Worm (Caenorhabditis elegans): ENCODE results near the gene rer-1.

rer-1 gene

ce11 chrII:8857074-8857473 lies 45.9 kb downstream of the rer-1 start:
- TF ChIP-seq unc-62 (GFP tag; optimal IDR thresholded peaks at IDR 0.05) = no peak
- TF ChIP-seq mep-1 (tag; optimal IDR thresholded peaks at IDR 0.05) = no peak
- TF ChIP-seq flh-1 (GFP tag; optimal IDR thresholded peaks at IDR 0.05) = no peak
- TF ChIP-seq hlh-1 (tag; optimal IDR thresholded peaks at IDR 0.05) = no peak
- TF ChIP-seq ham-2 (GFP tag; optimal IDR thresholded peaks at IDR 0.05) = no peak
- no peak for TF ChIP-seq lin-32 (GFP tag; optimal IDR thresholded peaks at IDR 0.05)
- TF ChIP-seq M03D4.4 (tag; optimal IDR thresholded peaks at IDR 0.05) = no peak
- TF ChIP-seq lsy-2 (tag; optimal IDR thresholded peaks at IDR 0.05) = no peak
- TF ChIP-seq elt-3 (tag; optimal IDR thresholded peaks at IDR 0.05) = no peak
- no peak for TF ChIP-seq mls-2 (tag; optimal IDR thresholded peaks at IDR 0.05)
- TF ChIP-seq ceh-43 (GFP tag; optimal IDR thresholded peaks at IDR 0.05) = no peak
- TF ChIP-seq drap-1 (GFP tag; optimal IDR thresholded peaks at IDR 0.05) = no peak
- no peak for TF ChIP-seq nhr-76 (tag; optimal IDR thresholded peaks at IDR 0.05)
- no peak for TF ChIP-seq unc-39 (tag; optimal IDR thresholded peaks at IDR 0.05)
- TF ChIP-seq snpc-4 (tag; optimal IDR thresholded peaks at IDR 0.05) = no peak
- no peak for TF ChIP-seq nhr-237 (tag; optimal IDR thresholded peaks at IDR 0.05)
- no peak for TF ChIP-seq pha-4 (tag; optimal IDR thresholded peaks at IDR 0.05)
- no peak for TF ChIP-seq mab-5 (tag; optimal IDR thresholded peaks at IDR 0.05)
- TF ChIP-seq nhr-12 (tag; optimal IDR thresholded peaks at IDR 0.05) = no peak

- TF ChIP-seq sptf-1 (tag; optimal IDR thresholded peaks at IDR 0.05) = no peak
- no peak for TF ChIP-seq unc-39 (tag; optimal IDR thresholded peaks at IDR 0.05)
- no peak for TF ChIP-seq cnd-1 (tag; optimal IDR thresholded peaks at IDR 0.05)
- TF ChIP-seq ztf-11 (tag; optimal IDR thresholded peaks at IDR 0.05) = no peak
- no peak for TF ChIP-seq bed-3 (GFP tag; optimal IDR thresholded peaks at IDR 0.05)
- TF ChIP-seq pha-4 (tag; optimal IDR thresholded peaks at IDR 0.05) = no peak
- TF ChIP-seq hlh-1 (tag; optimal IDR thresholded peaks at IDR 0.05) = no peak
- no peak for TF ChIP-seq lin-32 (GFP tag; optimal IDR thresholded peaks at IDR 0.05)
- TF ChIP-seq tbx-8 (GFP tag; optimal IDR thresholded peaks at IDR 0.05) = no peak
- no peak for TF ChIP-seq nhr-12 (tag; optimal IDR thresholded peaks at IDR 0.05)
- no peak for TF ChIP-seq nhr-237 (tag; optimal IDR thresholded peaks at IDR 0.05)
- no peak for TF ChIP-seq ceh-39 (tag; optimal IDR thresholded peaks at IDR 0.05)
- no peak for TF ChIP-seq unc-120 (tag; optimal IDR thresholded peaks at IDR 0.05; ENCODE audit: poor library complexity, severe bottlenecking)
- TF ChIP-seq ceh-83 (GFP tag; optimal IDR thresholded peaks at IDR 0.05) = no peak
- TF ChIP-seq mab-5 (tag; optimal IDR thresholded peaks at IDR 0.05) = no peak
- no peak for TF ChIP-seq elt-1 (tag; optimal IDR thresholded peaks at IDR 0.05; ENCODE audit: borderline replicate concordance, insufficient read depth)
- no peak for TF ChIP-seq sem-2 (GFP tag; optimal IDR thresholded peaks at IDR 0.05)
Observed at ce11 chrII:8859596-8859995, 48.4 kb downstream of the rer-1 start, which contains the start of gene snb-6. snb-6 (minus strand) TSS chrII:8859696.

All from whole organism, mixed stage, embryonic.